Fruit fly (Drosophila melanogaster) whole organism, embryonic: ENCODE data around the gene CG12948.

Experiments used
- Antp ChIP-seq: fragments of 200-800 bp; sonication (Bioruptor generic); optimal IDR thresholded peaks from 3 replicates; lab custom pipeline; 2016; ENCODE audit warnings: missing biosample characterization, missing genetic modification characterization
- Asciz ChIP-seq: fragments of 200-800 bp; sonication (Bioruptor generic); optimal IDR thresholded peaks from 2 replicates; lab custom pipeline; 2017; ENCODE audit warnings: missing biosample characterization, mild to moderate bottlenecking, missing genetic modification characterization, missing genetic modification reagents
- Bteb2 ChIP-seq: fragments of 200-800 bp; sonication (Bioruptor generic); optimal IDR thresholded peaks from 2 replicates; lab custom pipeline; 2016; ENCODE audit warnings: missing biosample characterization, missing genetic modification characterization
- C15 ChIP-seq: fragments of 200-800 bp; sonication (Bioruptor generic); IDR thresholded peaks from 3 replicates; pipeline ENCODE4 v1.3.6; 2022; ENCODE audit warnings: missing biosample characterization, missing genetic modification characterization
- CG10462 ChIP-seq: fragments of 200-800 bp; sonication (Bioruptor generic); optimal IDR thresholded peaks from 2 replicates; lab custom pipeline; 2016; ENCODE audit warnings: missing biosample characterization, missing genetic modification characterization
- CG10543 ChIP-seq: fragments of 200-800 bp; sonication (Bioruptor generic); optimal IDR thresholded peaks from 3 replicates; lab custom pipeline; 2017; ENCODE audit warnings: missing biosample characterization, mild to moderate bottlenecking, missing genetic modification characterization, moderate library complexity
- CG11398 ChIP-seq: fragments of 200-800 bp; sonication (Bioruptor generic); optimal IDR thresholded peaks from 2 replicates; lab custom pipeline; 2016; ENCODE audit warnings: missing biosample characterization, missing genetic modification characterization
- CG1529 ChIP-seq: fragments of 200-800 bp; sonication (Bioruptor generic); optimal IDR thresholded peaks from 3 replicates; lab custom pipeline; 2018; ENCODE audit warnings: missing biosample characterization, missing genetic modification characterization
- CG1602 ChIP-seq: fragments of 200-800 bp; sonication (Bioruptor generic); optimal IDR thresholded peaks from 3 replicates; lab custom pipeline; 2016; ENCODE audit warnings: missing biosample characterization, missing genetic modification characterization
- CG16863 ChIP-seq: fragments of 200-800 bp; sonication (Bioruptor generic); optimal IDR thresholded peaks from 3 replicates; lab custom pipeline; 2016; ENCODE audit warnings: missing biosample characterization, missing genetic modification characterization
- CG17912 ChIP-seq: fragments of 200-800 bp; sonication (Bioruptor generic); optimal IDR thresholded peaks from 2 replicates; lab custom pipeline; 2018; ENCODE audit warnings: missing biosample characterization, mild to moderate bottlenecking, missing genetic modification characterization
- CG2120 ChIP-seq: fragments of 200-800 bp; sonication (Bioruptor generic); optimal IDR thresholded peaks from 3 replicates; lab custom pipeline; 2016; ENCODE audit warnings: missing biosample characterization, missing genetic modification characterization
- CG2875 ChIP-seq: fragments of 200-800 bp; sonication (Bioruptor generic); optimal IDR thresholded peaks from 2 replicates; lab custom pipeline; 2017; ENCODE audit warnings: missing biosample characterization, mild to moderate bottlenecking, missing genetic modification characterization, missing genetic modification reagents
- CG2889 ChIP-seq: fragments of 200-800 bp; sonication (Bioruptor generic); IDR thresholded peaks from 3 replicates; pipeline ENCODE4 v1.3.6; 2022; ENCODE audit warnings: missing biosample characterization, missing genetic modification characterization
- CG3407 ChIP-seq: fragments of 200-800 bp; sonication (Bioruptor generic); optimal IDR thresholded peaks from 2 replicates; lab custom pipeline; 2018; ENCODE audit warnings: missing biosample characterization, mild to moderate bottlenecking, missing genetic modification characterization
- CG4328 ChIP-seq: fragments of 200-800 bp; sonication (Bioruptor generic); optimal IDR thresholded peaks from 3 replicates; lab custom pipeline; 2017; ENCODE audit warnings: missing biosample characterization, missing genetic modification reagents, missing genetic modification characterization
- CG5245 ChIP-seq: fragments of 200-800 bp; sonication (Bioruptor generic); optimal IDR thresholded peaks from 3 replicates; lab custom pipeline; 2016; ENCODE audit warnings: missing biosample characterization, missing genetic modification characterization
- CG6254 ChIP-seq: fragments of 200-800 bp; sonication (Bioruptor generic); optimal IDR thresholded peaks from 3 replicates; lab custom pipeline; 2017; ENCODE audit warnings: mild to moderate bottlenecking, missing biosample characterization, missing genetic modification reagents, missing genetic modification characterization
- CG7372 ChIP-seq: fragments of 200-800 bp; sonication (Bioruptor generic); IDR thresholded peaks from 2 replicates; pipeline ENCODE4 v1.3.6; 2022; ENCODE audit warnings: missing biosample characterization, missing genetic modification characterization
- CG7786 ChIP-seq: fragments of 200-800 bp; sonication (Bioruptor generic); optimal IDR thresholded peaks from 2 replicates; lab custom pipeline; 2016; ENCODE audit warnings: missing biosample characterization, missing genetic modification characterization
- CG8924 ChIP-seq: fragments of 200-800 bp; optimal IDR thresholded peaks from 3 replicates; lab custom pipeline; 2019; ENCODE audit warnings: missing biosample characterization, mild to moderate bottlenecking, missing genetic modification characterization, moderate library complexity
- Dad ChIP-seq: fragments of 200-800 bp; sonication (Bioruptor generic); optimal IDR thresholded peaks from 3 replicates; lab custom pipeline; 2016; ENCODE audit warnings: missing biosample characterization, missing genetic modification characterization
- Dp ChIP-seq: fragments of 200-800 bp; sonication (Bioruptor generic); optimal IDR thresholded peaks from 2 replicates; lab custom pipeline; 2018; ENCODE audit warnings: missing biosample characterization, mild to moderate bottlenecking, missing genetic modification characterization, moderate library complexity
- ERR ChIP-seq: fragments of 200-800 bp; sonication (Bioruptor generic); optimal IDR thresholded peaks from 2 replicates; lab custom pipeline; 2016; ENCODE audit warnings: missing biosample characterization, missing genetic modification characterization
- Eip74EF ChIP-seq, 2 experiments: fragments of 200-800 bp in 1 of 2; fragments of >200 bp in 1 of 2; sonication (Bioruptor generic) in 1 of 2; optimal IDR thresholded peaks; 2 replicates each; lab custom pipeline; 2017 to 2019; ENCODE audit warnings: missing biosample characterization in 2 of 2, missing genetic modification characterization in 2 of 2, mild to moderate bottlenecking in 1 of 2, moderate library complexity in 1 of 2
- Hr3 ChIP-seq: fragments of 200-800 bp; sonication (Bioruptor generic); optimal IDR thresholded peaks from 3 replicates; lab custom pipeline; 2016; ENCODE audit warnings: missing biosample characterization, missing genetic modification characterization
- Kr ChIP-seq: fragments of 200-800 bp; sonication (Bioruptor generic); optimal IDR thresholded peaks from 2 replicates; lab custom pipeline; 2017; ENCODE audit warnings: missing biosample characterization, mild to moderate bottlenecking, missing genetic modification characterization
- Myb ChIP-seq: fragments of 200-800 bp; sonication (Bioruptor generic); optimal IDR thresholded peaks from 2 replicates; lab custom pipeline; 2016; ENCODE audit warnings: missing biosample characterization, missing genetic modification characterization
- Pdp1 ChIP-seq, 2 experiments: fragments of 200-800 bp; sonication (Bioruptor generic); optimal IDR thresholded peaks; 3 replicates each; lab custom pipeline; 2016; ENCODE audit warnings: missing biosample characterization in 2 of 2, missing genetic modification characterization in 2 of 2, mild to moderate bottlenecking in 1 of 2, moderate library complexity in 1 of 2
- Rfx ChIP-seq: fragments of 200-800 bp; sonication (Bioruptor generic); IDR thresholded peaks from 2 replicates; pipeline ENCODE4 v1.3.6; 2022; ENCODE audit warnings: missing biosample characterization, missing genetic modification characterization
- Sox102F ChIP-seq: fragments of 200-800 bp; sonication (Bioruptor generic); optimal IDR thresholded peaks from 2 replicates; lab custom pipeline; 2018; ENCODE audit warnings: missing biosample characterization, mild to moderate bottlenecking, missing genetic modification characterization, moderate library complexity
- Sry-δ ChIP-seq: fragments of 200-800 bp; sonication (Bioruptor generic); optimal IDR thresholded peaks from 2 replicates; lab custom pipeline; 2016; ENCODE audit warnings: missing biosample characterization, missing genetic modification characterization
- Stat92E ChIP-seq, 3 experiments: fragments of >200 bp in 2 of 3; fragments of 200-800 bp in 1 of 3; sonication (Bioruptor generic) in 1 of 3; optimal IDR thresholded peaks; 2 replicates each; lab custom pipeline; 2017 to 2019; ENCODE audit warnings: missing biosample characterization in 3 of 3, missing genetic modification characterization in 3 of 3, mild to moderate bottlenecking in 1 of 3, moderate library complexity in 1 of 3
- bigmax ChIP-seq: fragments of 200-800 bp; sonication (Bioruptor generic); optimal IDR thresholded peaks from 2 replicates; lab custom pipeline; 2018; ENCODE audit warnings: missing biosample characterization, mild to moderate bottlenecking, missing genetic modification characterization
- br ChIP-seq: fragments of >200 bp; optimal IDR thresholded peaks from 2 replicates; lab custom pipeline; 2017
- chif ChIP-seq, 2 experiments: fragments of 200-800 bp; sonication (Bioruptor generic); optimal IDR thresholded peaks; 3 replicates each; lab custom pipeline; 2016; ENCODE audit warnings: missing biosample characterization in 2 of 2, missing genetic modification characterization in 2 of 2
- chinmo ChIP-seq: fragments of 200-800 bp; sonication (Bioruptor generic); IDR thresholded peaks from 4 replicates; pipeline ENCODE4 v1.3.6; 2022; ENCODE audit warnings: missing biosample characterization, missing genetic modification characterization; ENCODE audit not compliant: partially characterized antibody
- chn ChIP-seq: fragments of 200-800 bp; sonication (Bioruptor generic); optimal IDR thresholded peaks from 2 replicates; lab custom pipeline; 2016; ENCODE audit warnings: missing biosample characterization, missing genetic modification characterization
- dmrt11E ChIP-seq: fragments of 200-800 bp; sonication (Bioruptor generic); optimal IDR thresholded peaks from 3 replicates; lab custom pipeline; 2018; ENCODE audit warnings: missing biosample characterization, mild to moderate bottlenecking, missing genetic modification characterization, moderate library complexity
- emc ChIP-seq: fragments of 200-800 bp; sonication (Bioruptor generic); optimal IDR thresholded peaks from 2 replicates; lab custom pipeline; 2016; ENCODE audit warnings: missing biosample characterization, missing genetic modification characterization
- gro ChIP-seq: fragments of 200-800 bp; sonication (Bioruptor generic); optimal IDR thresholded peaks from 2 replicates; lab custom pipeline; 2016; ENCODE audit warnings: missing biosample characterization, missing genetic modification characterization
- ham ChIP-seq: fragments of 200-800 bp; sonication (Bioruptor generic); IDR thresholded peaks from 2 replicates; pipeline ENCODE4 v1.3.6; 2022; ENCODE audit warnings: missing biosample characterization, missing genetic modification characterization
- hth ChIP-seq: fragments of >200 bp; optimal IDR thresholded peaks from 2 replicates; lab custom pipeline; 2017; ENCODE audit warnings: inconsistent platforms
- lilli ChIP-seq: fragments of 200-800 bp; sonication (Bioruptor generic); optimal IDR thresholded peaks from 3 replicates; lab custom pipeline; 2016; ENCODE audit warnings: missing biosample characterization, missing genetic modification characterization
- maf-S ChIP-seq: fragments of 200-800 bp; sonication (Bioruptor generic); optimal IDR thresholded peaks from 2 replicates; lab custom pipeline; 2016; ENCODE audit warnings: missing biosample characterization, missing genetic modification characterization
- onecut ChIP-seq: fragments of 200-800 bp; sonication (Bioruptor generic); IDR thresholded peaks from 2 replicates; pipeline ENCODE4 v1.3.6; 2022; ENCODE audit warnings: missing biosample characterization, missing genetic modification characterization
- pum ChIP-seq: fragments of 200-800 bp; sonication (Bioruptor generic); optimal IDR thresholded peaks from 2 replicates; lab custom pipeline; 2016; ENCODE audit warnings: missing biosample characterization, missing genetic modification characterization
- pzg ChIP-seq: fragments of 200-800 bp; sonication (Bioruptor generic); optimal IDR thresholded peaks from 3 replicates; lab custom pipeline; 2018; ENCODE audit warnings: missing biosample characterization, mild to moderate bottlenecking, missing genetic modification characterization, moderate library complexity
- ro ChIP-seq: fragments of 200-800 bp; sonication (Bioruptor generic); IDR thresholded peaks from 2 replicates; pipeline ENCODE4 v1.3.6; 2022; ENCODE audit warnings: missing biosample characterization, missing genetic modification characterization
- run ChIP-seq: fragments of 200-800 bp; sonication (Bioruptor generic); optimal IDR thresholded peaks from 3 replicates; lab custom pipeline; 2018; ENCODE audit warnings: missing biosample characterization, mild to moderate bottlenecking, missing genetic modification characterization
- shn ChIP-seq: fragments of 200-800 bp; sonication (Bioruptor generic); optimal IDR thresholded peaks from 3 replicates; lab custom pipeline; 2016; ENCODE audit warnings: missing biosample characterization, missing genetic modification characterization
- trh ChIP-seq: fragments of 200-800 bp; sonication (Bioruptor generic); optimal IDR thresholded peaks from 2 replicates; lab custom pipeline; 2016; ENCODE audit warnings: missing biosample characterization, missing genetic modification characterization
- yki ChIP-seq: fragments of >200 bp; optimal IDR thresholded peaks from 3 replicates; lab custom pipeline; 2018

CG12948 gene

DNA sequence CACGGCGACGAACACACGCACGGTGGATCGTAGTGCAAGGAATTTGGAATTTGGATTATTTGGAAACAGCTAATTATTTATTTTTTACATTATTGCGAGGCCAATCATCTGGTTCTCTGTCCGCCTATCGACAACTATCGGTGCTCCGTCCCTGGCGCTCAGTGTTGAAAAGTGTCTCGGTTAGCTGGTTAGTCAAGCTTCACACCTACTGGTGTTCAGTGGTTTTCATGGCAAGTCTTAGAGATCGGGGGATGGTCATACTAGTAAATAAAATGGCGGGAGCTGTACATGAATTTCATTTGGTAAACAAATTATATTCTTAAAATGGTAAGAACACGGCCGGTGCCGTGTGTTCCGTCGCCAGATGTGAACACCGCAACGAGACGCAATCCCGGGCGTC, 36.7 kb downstream of the CG12948 start, which contains the start of the genes trbd and dmt (continued):
- TF ChIP-seq CG6254 (GFP tag; lab: Kevin White, UChicago) = no peak
- no peak for TF ChIP-seq CG10543 (GFP tag; lab: Kevin White, UChicago)
- no peak for TF ChIP-seq CG3407 (GFP tag; lab: Kevin White, UChicago)
- TF ChIP-seq Eip74EF (GFP tag; optimal IDR thresholded peaks at IDR 0.05; lab: Kevin White, UChicago) = no peak
- TF ChIP-seq pzg (GFP tag; lab: Kevin White, UChicago) = peak; percentile 100
- no peak for TF ChIP-seq lilli (GFP tag; lab: Kevin White, UChicago)
- no peak for TF ChIP-seq hth (lab: Kevin White, UChicago)
- no peak for TF ChIP-seq CG8924 (tag; lab: Kevin White, UChicago)
- no peak for TF ChIP-seq Rfx (GFP tag; lab: Robert Waterston, UW)
- no peak for TF ChIP-seq CG4328 (GFP tag; lab: Kevin White, UChicago)
- peak in 1 of 2 experiments; percentile 52 for TF ChIP-seq Pdp1 (GFP tag; optimal IDR thresholded peaks at IDR 0.05; lab: Kevin White, UChicago)
- TF ChIP-seq bigmax = peak; percentile 63
- peak; percentile 40 for TF ChIP-seq CG1602 (GFP tag; lab: Kevin White, UChicago)
- TF ChIP-seq run = no peak
- no peak for TF ChIP-seq CG7372 (GFP tag; lab: Robert Waterston, UW)
- TF ChIP-seq Hr3 (GFP tag; lab: Kevin White, UChicago) = peak; percentile 25
- peak; percentile 62 for TF ChIP-seq CG7786 (GFP tag; lab: Kevin White, UChicago)
- no peak for TF ChIP-seq br
- TF ChIP-seq ham = no peak
- peak; percentile 52 for TF ChIP-seq CG16863 (GFP tag; lab: Kevin White, UChicago)
- no peak for TF ChIP-seq chinmo (GFP tag; lab: Robert Waterston, UW)
- peak; percentile 28 for TF ChIP-seq CG5245 (GFP tag; lab: Kevin White, UChicago)
- TF ChIP-seq Sox102F (GFP tag; lab: Kevin White, UChicago) = no peak
- TF ChIP-seq ERR (GFP tag; lab: Kevin White, UChicago) = peak; percentile 55
- peak; percentile 66 for TF ChIP-seq Dad (GFP tag; lab: Kevin White, UChicago)
- peak; percentile 69 for TF ChIP-seq maf-S (GFP tag; lab: Kevin White, UChicago)
- TF ChIP-seq shn (GFP tag; lab: Kevin White, UChicago) = peak; percentile 37
- no peak for TF ChIP-seq CG2875 (GFP tag; lab: Kevin White, UChicago)
- TF ChIP-seq Kr = no peak
- TF ChIP-seq Bteb2 (GFP tag; lab: Kevin White, UChicago) = peak; percentile 42
- peak; percentile 28 for TF ChIP-seq onecut
- TF ChIP-seq yki (lab: Kevin White, UChicago) = no peak
- peak; percentile 3 to 54 for TF ChIP-seq chif (GFP tag; optimal IDR thresholded peaks at IDR 0.05; lab: Kevin White, UChicago)
- peak; percentile 50 for TF ChIP-seq CG11398 (GFP tag; lab: Kevin White, UChicago)
- no peak for TF ChIP-seq trh
- no peak for TF ChIP-seq CG1529 (GFP tag; lab: Kevin White, UChicago)
- TF ChIP-seq C15 = no peak
- TF ChIP-seq Asciz (GFP tag; lab: Kevin White, UChicago) = no peak
- TF ChIP-seq dmrt11E (tag; lab: Kevin White, UChicago) = peak; percentile 33
- peak; percentile 78 for TF ChIP-seq Myb (GFP tag; lab: Kevin White, UChicago)
- peak; percentile 50 for TF ChIP-seq pum (GFP tag; lab: Kevin White, UChicago)
- peak; percentile 84 for TF ChIP-seq Dp (GFP tag; lab: Kevin White, UChicago)
- TF ChIP-seq chn (GFP tag; lab: Kevin White, UChicago) = peak; percentile 75
- TF ChIP-seq Sry-δ (GFP tag; lab: Kevin White, UChicago) = peak; percentile 83
- no peak for TF ChIP-seq CG2120
- peak; percentile 11 for TF ChIP-seq CG10462 (GFP tag; lab: Kevin White, UChicago)
- TF ChIP-seq Antp (GFP tag; lab: Kevin White, UChicago) = peak; percentile 68
- TF ChIP-seq CG17912 (GFP tag; lab: Kevin White, UChicago) = peak; percentile 56
- peak in 1 of 3 experiments; percentile 64 for TF ChIP-seq Stat92E (GFP tag; optimal IDR thresholded peaks at IDR 0.05; lab: Kevin White, UChicago)
- peak; percentile 89 for TF ChIP-seq gro
- TF ChIP-seq emc = no peak
- TF ChIP-seq CG2889 (GFP tag; lab: Robert Waterston, UW) = no peak
- no peak for TF ChIP-seq ro (GFP tag; lab: Robert Waterston, UW)
